Worm (Caenorhabditis elegans) whole organism, L3 larva: Measurements from ENCODE around the gene sph-1.
A peak's percentile ranks its signal among the peaks of the same experiment; 100 is the strongest.

ENCODE experiments used
- R02D3.7 ChIP-seq: fragments of 150-350 bp; optimal IDR thresholded peaks from 2 replicates; lab custom pipeline; 2014; ENCODE audit warnings: missing biosample characterization, missing genetic modification characterization
- ama-1 ChIP-seq: fragments of 150-350 bp; optimal IDR thresholded peaks from 2 replicates; lab custom pipeline; 2018
- nhr-23 ChIP-seq: fragments of 150-350 bp; optimal IDR thresholded peaks from 2 replicates; lab custom pipeline; 2014; ENCODE audit warnings: missing biosample characterization, missing genetic modification reagents, missing genetic modification characterization
- nhr-43 ChIP-seq: sonication (generic microtip); optimal IDR thresholded peaks from 2 replicates; lab custom pipeline; 2016; ENCODE audit warnings: mild to moderate bottlenecking, missing genetic modification characterization, missing compliant biosample characterization; ENCODE audit not compliant: poor library complexity, severe bottlenecking
- pha-4 ChIP-seq: fragments of 150-350 bp; optimal IDR thresholded peaks from 2 replicates; lab custom pipeline; 2014; ENCODE audit warnings: missing biosample characterization, missing genetic modification reagents, missing genetic modification characterization
- pqm-1 ChIP-seq: fragments of 150-350 bp; optimal IDR thresholded peaks from 2 replicates; lab custom pipeline; 2017; ENCODE audit warnings: missing biosample characterization, missing genetic modification characterization, inconsistent platforms
- skn-1 ChIP-seq: fragments of 150-350 bp; optimal IDR thresholded peaks from 2 replicates; lab custom pipeline; 2014; ENCODE audit warnings: missing biosample characterization, missing genetic modification characterization
- unc-39 ChIP-seq: sonication (generic microtip); optimal IDR thresholded peaks from 4 replicates; lab custom pipeline; 2017; ENCODE audit warnings: missing biosample characterization, missing genetic modification characterization
- unc-62 ChIP-seq: fragments of 150-350 bp; sonication (generic microtip); optimal IDR thresholded peaks from 4 replicates; lab custom pipeline; 2014; ENCODE audit warnings: missing biosample characterization, missing genetic modification reagents, missing genetic modification characterization

DNA sequence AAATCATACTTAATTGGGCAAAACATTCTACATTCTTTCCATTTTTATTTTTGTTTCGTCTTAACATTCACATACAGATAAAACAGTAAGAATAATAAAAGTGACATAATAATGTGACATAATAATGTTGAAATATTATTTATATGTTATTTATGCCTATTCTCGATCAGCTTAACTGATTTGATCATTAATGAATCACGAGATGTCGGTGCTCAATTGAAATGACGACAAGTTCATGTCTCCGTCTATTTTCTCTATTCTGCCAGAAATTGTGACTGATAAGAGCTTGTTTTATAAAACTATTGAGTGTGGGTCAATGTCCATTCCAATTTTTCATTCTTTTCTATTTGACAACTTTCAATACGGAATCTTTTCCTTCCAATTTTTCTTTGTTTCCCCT, 18.4 kb upstream of the sph-1 start:
- TF ChIP-seq nhr-43 (tag; lab: Kevin White, UChicago): no peak
- TF ChIP-seq R02D3.7 (tag; lab: Kevin White, UChicago): no peak
- peak; percentile 46 for TF ChIP-seq pha-4
- TF ChIP-seq skn-1 (tag; lab: Kevin White, UChicago): no peak
- TF ChIP-seq unc-39 (tag; lab: Kevin White, UChicago): no peak
- no peak for TF ChIP-seq ama-1
- no peak for TF ChIP-seq unc-62
- TF ChIP-seq pqm-1 (tag; lab: Kevin White, UChicago): peak; percentile 95
- no peak for TF ChIP-seq nhr-23 (tag; lab: Kevin White, UChicago)
